Fruit fly (Drosophila melanogaster): ENCODE measurements around the gene CG13318.

Gene CG13318

dm6 chr3R:8787538-8788282 lies 15.2 kb upstream of the CG13318 start:
- TF ChIP-seq Vsx2 (GFP tag; optimal IDR thresholded peaks at IDR 0.05; ENCODE audit: partially characterized antibody) (peak; percentile 30), Hr78 (GFP tag; optimal IDR thresholded peaks at IDR 0.05) (no peak), woc (GFP tag; optimal IDR thresholded peaks at IDR 0.05) (peak; percentile 46), HLH106 (tag; optimal IDR thresholded peaks at IDR 0.05) (peak; percentile 31), lola (GFP tag; optimal IDR thresholded peaks at IDR 0.05) (no peak), h (GFP tag; optimal IDR thresholded peaks at IDR 0.05) (peak; percentile 35)

- peak; percentile 0 for TF ChIP-seq Vsx2 (GFP tag; optimal IDR thresholded peaks at IDR 0.05; ENCODE audit: partially characterized antibody)
- no peak for TF ChIP-seq br (GFP tag; optimal IDR thresholded peaks at IDR 0.05)
- TF ChIP-seq Mio (GFP tag; optimal IDR thresholded peaks at IDR 0.05): no peak
- no peak for TF ChIP-seq pan (optimal IDR thresholded peaks at IDR 0.05)
- TF ChIP-seq Dif (GFP tag; optimal IDR thresholded peaks at IDR 0.05; ENCODE audit: partially characterized antibody): peak; percentile 31
Observed at dm6 chr3R:8785451-8785850, 13.0 kb upstream of the CG13318 start.

DNA sequence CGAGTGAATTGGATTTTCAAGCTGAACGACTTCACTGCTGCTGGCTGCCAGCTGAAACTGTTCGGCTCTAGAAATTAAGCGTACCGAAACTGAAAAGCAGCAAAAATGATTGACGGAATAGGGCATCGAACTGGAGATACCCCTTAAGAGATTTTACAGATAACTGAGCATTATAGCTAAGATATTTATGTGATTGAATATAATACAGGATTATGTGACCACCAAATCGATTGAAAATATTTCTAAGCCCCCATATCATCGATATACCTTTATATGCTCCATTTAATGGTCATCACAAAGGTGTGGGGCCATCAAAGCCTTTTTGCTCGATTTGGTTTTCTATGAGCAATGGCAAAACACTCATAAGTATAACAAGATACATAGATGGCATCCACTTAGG lies 12.3 kb upstream of the CG13318 start:
- TF ChIP-seq lola (GFP tag; optimal IDR thresholded peaks at IDR 0.05): no peak
- no peak for TF ChIP-seq psq (GFP tag; optimal IDR thresholded peaks at IDR 0.05)
- TF ChIP-seq CrebA (GFP tag; optimal IDR thresholded peaks at IDR 0.05; ENCODE audit: borderline replicate concordance): no peak
- TF ChIP-seq sage (GFP tag; optimal IDR thresholded peaks at IDR 0.05): no peak
- no peak for TF ChIP-seq Hr83 (GFP tag; optimal IDR thresholded peaks at IDR 0.05; ENCODE audit: poor library complexity, severe bottlenecking)
- TF ChIP-seq Sp1 (GFP tag; optimal IDR thresholded peaks at IDR 0.05): no peak

- TF ChIP-seq fru (GFP tag; optimal IDR thresholded peaks at IDR 0.05) (no peak), tai (GFP tag; optimal IDR thresholded peaks at IDR 0.05) (no peak), GATAd (GFP tag; optimal IDR thresholded peaks at IDR 0.05) (no peak), CG32264 (GFP tag; optimal IDR thresholded peaks at IDR 0.05) (no peak), psq (GFP tag; optimal IDR thresholded peaks at IDR 0.05) (no peak), sage (GFP tag; optimal IDR thresholded peaks at IDR 0.05) (no peak), N (GFP tag; optimal IDR thresholded peaks at IDR 0.05) (no peak), Jra (GFP tag; optimal IDR thresholded peaks at IDR 0.05) (no peak), Rel (GFP tag; optimal IDR thresholded peaks at IDR 0.05) (no peak), Rel (tag; optimal IDR thresholded peaks at IDR 0.05) (no peak), brk (GFP tag; optimal IDR thresholded peaks at IDR 0.05) (no peak), dsf (GFP tag; optimal IDR thresholded peaks at IDR 0.05; ENCODE audit: borderline replicate concordance) (no peak)
Observed at dm6 chr3R:8780689-8781088, 8.2 kb upstream of the CG13318 start, which contains the start of gene CG33189. CG33189 (minus strand) TSS chr3R:8780789.

DNA sequence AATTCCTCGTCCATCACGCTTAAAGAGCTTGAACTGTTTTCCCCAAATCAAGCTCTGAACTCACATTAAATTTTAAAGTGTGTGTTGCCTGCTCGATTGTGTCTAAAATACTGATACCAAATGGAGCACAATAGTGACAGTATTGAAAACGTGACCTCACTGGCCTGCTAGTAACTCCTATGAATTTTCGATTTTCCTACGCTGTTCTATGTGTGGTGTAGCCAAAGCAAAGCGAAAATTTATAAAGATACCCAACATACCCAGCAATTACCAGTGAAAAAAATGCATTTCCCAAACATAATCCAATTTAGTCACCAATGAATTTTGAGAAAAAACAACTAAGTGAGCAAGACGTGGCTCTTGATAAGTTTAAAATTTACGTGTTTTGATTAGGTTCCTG lies 7.3 kb upstream of the CG13318 start, which contains the start of gene CG33191:
TSS of gene CG33191 (minus strand) at position 101 of the 400 bp plus-strand sequence.
- no peak for TF ChIP-seq Hr78 (GFP tag; optimal IDR thresholded peaks at IDR 0.05)
- TF ChIP-seq HLH106 (tag; optimal IDR thresholded peaks at IDR 0.05): no peak
- TF ChIP-seq ey (GFP tag; optimal IDR thresholded peaks at IDR 0.05): no peak
- TF ChIP-seq dmrt93B (GFP tag; optimal IDR thresholded peaks at IDR 0.05): no peak
- TF ChIP-seq Hnf4 (GFP tag; optimal IDR thresholded peaks at IDR 0.05): no peak

- TF ChIP-seq pan (optimal IDR thresholded peaks at IDR 0.05) (no peak), psq (GFP tag; optimal IDR thresholded peaks at IDR 0.05) (no peak), Vsx2 (GFP tag; optimal IDR thresholded peaks at IDR 0.05; ENCODE audit: partially characterized antibody) (no peak), OdsH (GFP tag; optimal IDR thresholded peaks at IDR 0.05) (no peak), CG32264 (GFP tag; optimal IDR thresholded peaks at IDR 0.05) (no peak), rgr (GFP tag; optimal IDR thresholded peaks at IDR 0.05) (no peak), Rel (GFP tag; optimal IDR thresholded peaks at IDR 0.05) (no peak), Rel (tag; optimal IDR thresholded peaks at IDR 0.05) (no peak), CrebA (GFP tag; optimal IDR thresholded peaks at IDR 0.05; ENCODE audit: borderline replicate concordance) (no peak), Dif (GFP tag; optimal IDR thresholded peaks at IDR 0.05; ENCODE audit: partially characterized antibody) (no peak), CG9705 (GFP tag; optimal IDR thresholded peaks at IDR 0.05) (no peak), fru (GFP tag; optimal IDR thresholded peaks at IDR 0.05) (no peak), Sp1 (GFP tag; optimal IDR thresholded peaks at IDR 0.05) (no peak), N (GFP tag; optimal IDR thresholded peaks at IDR 0.05) (no peak), lola (GFP tag; optimal IDR thresholded peaks at IDR 0.05) (no peak), foxo (GFP tag; optimal IDR thresholded peaks at IDR 0.05) (no peak), ey (GFP tag; optimal IDR thresholded peaks at IDR 0.05) (no peak), woc (GFP tag; optimal IDR thresholded peaks at IDR 0.05) (no peak), Dfd (GFP tag; optimal IDR thresholded peaks at IDR 0.05) (no peak)
Observed at dm6 chr3R:8773135-8773534, 644 bp upstream of the CG13318 start, which contains the start of gene CG34301. CG34301 (plus strand) TSS chr3R:8773435.

All from whole organism, wandering third instar larva.